Fruit fly (Drosophila melanogaster): ENCODE data around the gene CG6843.

DNA sequence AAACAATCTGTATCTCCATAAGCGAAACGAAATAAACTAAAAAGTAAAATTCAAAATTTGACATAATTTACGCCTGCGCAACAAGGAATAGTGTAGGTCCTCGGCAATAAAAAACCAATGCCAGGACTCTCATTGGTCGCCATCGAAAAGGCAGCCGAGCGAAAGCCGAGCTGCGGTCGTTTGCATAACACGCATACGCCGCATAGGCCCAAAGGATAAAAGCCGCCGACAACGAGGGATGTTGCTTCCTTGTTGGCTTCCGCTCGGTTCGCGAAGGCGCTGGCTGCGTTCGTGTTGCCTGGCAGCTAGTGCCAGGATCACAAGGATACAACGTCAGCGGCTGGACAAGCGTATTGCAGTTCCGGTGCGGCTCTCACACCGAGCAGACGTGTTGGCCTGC is 40.9 kb upstream of the CG6843 start:
- TF ChIP-seq pdm3 (GFP tag; optimal IDR thresholded peaks at IDR 0.05) = no peak
- TF ChIP-seq CG15336 (GFP tag; IDR thresholded peaks at IDR 0.05) = no peak
- no peak for TF ChIP-seq fd59A (GFP tag; optimal IDR thresholded peaks at IDR 0.05)
- TF ChIP-seq Ets96B (tag; optimal IDR thresholded peaks at IDR 0.05) = no peak
- TF ChIP-seq Blimp-1 (GFP tag; optimal IDR thresholded peaks at IDR 0.05) = no peak
- no peak for TF ChIP-seq OdsH (GFP tag; optimal IDR thresholded peaks at IDR 0.05)
- no peak for TF ChIP-seq Eip75B (GFP tag; optimal IDR thresholded peaks at IDR 0.05)
- TF ChIP-seq Gug (GFP tag; IDR thresholded peaks at IDR 0.05) = no peak
- TF ChIP-seq CG6163 (GFP tag; IDR thresholded peaks at IDR 0.05) = no peak
- TF ChIP-seq acj6 (GFP tag; optimal IDR thresholded peaks at IDR 0.05) = no peak

Data from whole organism, prepupa.